Fruit fly (Drosophila melanogaster): Measurements from ENCODE around the gene CG11586.

The CG11586 gene

DNA sequence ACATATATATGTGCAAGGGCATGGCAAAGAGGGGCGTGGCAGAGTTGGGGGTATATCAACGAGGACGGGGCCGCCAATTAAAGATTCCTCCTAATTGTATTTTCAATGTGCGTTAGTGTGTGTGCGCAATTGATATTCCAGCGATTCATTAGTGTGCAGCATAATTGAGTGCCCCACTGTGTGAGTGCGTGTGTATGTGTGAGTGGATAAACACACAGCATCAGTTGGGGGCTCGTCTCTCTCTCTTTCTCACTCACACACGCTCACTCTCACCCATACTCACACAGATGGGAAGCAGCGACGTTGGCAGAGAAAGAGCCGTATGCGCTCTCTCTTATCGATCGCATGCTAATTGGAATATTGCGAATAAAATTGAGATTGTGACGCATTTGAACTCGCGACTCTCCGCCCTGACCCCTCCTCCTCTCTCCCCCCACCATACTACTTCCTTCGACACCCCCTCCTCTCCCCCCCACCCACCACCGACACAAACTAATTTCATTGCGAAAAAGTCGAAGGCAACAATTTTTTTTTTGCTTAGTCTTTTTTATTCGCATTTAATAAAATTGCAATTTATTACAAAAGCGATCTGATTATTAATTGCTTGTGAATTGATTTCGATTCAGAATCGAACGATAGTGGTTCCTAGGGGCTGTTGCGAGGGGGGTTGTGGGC is 28.5 kb downstream of the CG11586 start (continued):
- no peak for TF ChIP-seq CG5245 (GFP tag; optimal IDR thresholded peaks at IDR 0.05)
- no peak for TF ChIP-seq Dek (tag; optimal IDR thresholded peaks at IDR 0.05)
- no peak for TF ChIP-seq ranshi (GFP tag; IDR thresholded peaks at IDR 0.05)
- no peak for TF ChIP-seq Doc2 (GFP tag; IDR thresholded peaks at IDR 0.05)
- TF ChIP-seq zen (tag; optimal IDR thresholded peaks at IDR 0.05), result no peak
- no peak for TF ChIP-seq CG15269 (tag; optimal IDR thresholded peaks at IDR 0.05)
- no peak for TF ChIP-seq CG6683 (GFP tag; optimal IDR thresholded peaks at IDR 0.05)
- no peak for TF ChIP-seq nerfin-1 (tag; optimal IDR thresholded peaks at IDR 0.05)
- TF ChIP-seq Mad (GFP tag; optimal IDR thresholded peaks at IDR 0.05), result no peak
- TF ChIP-seq pho (GFP tag; optimal IDR thresholded peaks at IDR 0.05), result no peak
- TF ChIP-seq CG11398 (GFP tag; optimal IDR thresholded peaks at IDR 0.05), result no peak

DNA sequence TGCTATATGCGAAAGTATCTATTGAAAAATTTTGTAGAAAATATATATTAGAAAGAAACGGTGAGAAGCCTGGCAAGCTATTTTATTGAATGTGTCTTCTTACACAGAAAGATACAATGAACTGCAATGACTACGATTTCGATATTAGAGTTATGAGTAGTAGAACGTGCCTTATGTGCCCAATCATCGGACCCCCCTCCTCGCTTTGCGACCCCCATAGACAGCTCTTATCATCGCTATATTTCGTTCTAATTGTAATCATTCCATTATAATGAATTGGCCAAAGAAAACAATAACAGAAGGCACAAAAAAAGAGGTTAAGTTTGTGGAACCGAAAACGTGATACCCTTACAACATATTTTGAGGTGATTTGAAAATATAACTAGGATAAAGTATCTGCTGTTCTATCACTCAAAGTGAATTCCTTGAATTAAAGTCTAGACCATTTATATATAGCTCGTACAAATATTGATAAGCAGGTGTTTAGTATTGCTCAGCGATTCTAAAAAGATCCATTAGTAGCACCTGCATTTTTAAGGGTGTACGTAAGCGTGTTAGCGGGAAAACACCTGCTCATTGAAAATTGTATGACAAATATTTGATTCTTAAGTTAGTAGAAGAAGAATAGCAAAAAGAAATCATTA is 29.4 kb downstream of the CG11586 start:
- TF ChIP-seq CG18262 (tag; optimal IDR thresholded peaks at IDR 0.05) (peak; percentile 53), CG9215 (GFP tag; IDR thresholded peaks at IDR 0.05) (no peak), CG10366 (GFP tag; IDR thresholded peaks at IDR 0.05) (no peak), fd96Cb (tag; optimal IDR thresholded peaks at IDR 0.05) (peak; percentile 51), D (optimal IDR thresholded peaks at IDR 0.05) (no peak), D (GFP tag; optimal IDR thresholded peaks at IDR 0.05) (peak; percentile 14), Ets97D (GFP tag; optimal IDR thresholded peaks at IDR 0.05) (peak; percentile 2), CG6813 (GFP tag; optimal IDR thresholded peaks at IDR 0.05) (no peak), CG18619 (GFP tag; optimal IDR thresholded peaks at IDR 0.05) (peak; percentile 10), CG2678 (tag; optimal IDR thresholded peaks at IDR 0.05) (peak; percentile 48), Xrp1 (GFP tag; IDR thresholded peaks at IDR 0.05) (no peak), CG5953 (GFP tag; IDR thresholded peaks at IDR 0.05) (no peak), CG4854 (GFP tag; optimal IDR thresholded peaks at IDR 0.05) (no peak), jumu (GFP tag; optimal IDR thresholded peaks at IDR 0.05) (no peak), shn (GFP tag; optimal IDR thresholded peaks at IDR 0.05) (peak; percentile 8), grau (tag; optimal IDR thresholded peaks at IDR 0.05) (peak; percentile 30), CG7556 (GFP tag; optimal IDR thresholded peaks at IDR 0.05) (peak; percentile 55), Eip74EF (GFP tag; optimal IDR thresholded peaks at IDR 0.05) (no peak), sug (tag; optimal IDR thresholded peaks at IDR 0.05) (peak; percentile 91), CG15269 (tag; optimal IDR thresholded peaks at IDR 0.05) (peak; percentile 9), CG5245 (GFP tag; optimal IDR thresholded peaks at IDR 0.05) (no peak), Myb (GFP tag; optimal IDR thresholded peaks at IDR 0.05) (no peak), knrl (GFP tag; IDR thresholded peaks at IDR 0.05; ENCODE audit: partially characterized antibody) (no peak), CG13123 (GFP tag; optimal IDR thresholded peaks at IDR 0.05) (no peak), CG9797 (GFP tag; optimal IDR thresholded peaks at IDR 0.05) (no peak), CG8924 (tag; optimal IDR thresholded peaks at IDR 0.05) (peak; percentile 19), lilli (GFP tag; optimal IDR thresholded peaks at IDR 0.05) (peak; percentile 37), CG30431 (GFP tag; optimal IDR thresholded peaks at IDR 0.05) (no peak), CG32767 (GFP tag; IDR thresholded peaks at IDR 0.05) (no peak), Meics (GFP tag; optimal IDR thresholded peaks at IDR 0.05) (peak; percentile 28), CG7963 (GFP tag; IDR thresholded peaks at IDR 0.05; ENCODE audit: partially characterized antibody) (no peak), wdn (GFP tag; IDR thresholded peaks at IDR 0.05) (no peak), E2f2 (GFP tag; IDR thresholded peaks at IDR 0.05) (no peak), Deaf1 (tag; optimal IDR thresholded peaks at IDR 0.05) (no peak), ATbp (GFP tag; optimal IDR thresholded peaks at IDR 0.05) (no peak), CG14710 (tag; optimal IDR thresholded peaks at IDR 0.05) (peak; percentile 10), Dip3 (GFP tag; optimal IDR thresholded peaks at IDR 0.05) (no peak), caup (GFP tag; optimal IDR thresholded peaks at IDR 0.05; ENCODE audit: severe bottlenecking) (no peak)

All from whole organism, embryonic.